Fruit fly (Drosophila melanogaster) whole organism, wandering third instar larva: ENCODE results near the gene CG7685.

Experiments
- Abd-B ChIP-seq: fragments of >200 bp; optimal IDR thresholded peaks from 2 replicates; lab custom pipeline; 2017; ENCODE audit warnings: missing biosample characterization, missing genetic modification characterization
- Dfd ChIP-seq: fragments of >200 bp; optimal IDR thresholded peaks from 2 replicates; lab custom pipeline; 2017; ENCODE audit warnings: missing biosample characterization, missing genetic modification characterization
- HLH106 ChIP-seq: fragments of 200-800 bp; optimal IDR thresholded peaks from 3 replicates; lab custom pipeline; 2019; ENCODE audit warnings: missing biosample characterization, mild to moderate bottlenecking, missing genetic modification characterization, moderate library complexity
- Hnf4 ChIP-seq: fragments of 200-800 bp; sonication (Bioruptor generic); optimal IDR thresholded peaks from 2 replicates; lab custom pipeline; 2016; ENCODE audit warnings: missing biosample characterization, mild to moderate bottlenecking, missing genetic modification characterization
- Hr83 ChIP-seq: fragments of 200-300 bp; sonication (Bioruptor generic); optimal IDR thresholded peaks from 2 replicates; lab custom pipeline; 2016; ENCODE audit warnings: missing biosample characterization, mild to moderate bottlenecking, missing genetic modification characterization, moderate library complexity; ENCODE audit not compliant: poor library complexity, severe bottlenecking
- Jra ChIP-seq: sonication (Bioruptor generic); optimal IDR thresholded peaks from 2 replicates; lab custom pipeline; 2016; ENCODE audit warnings: missing biosample characterization, missing genetic modification characterization
- Rel ChIP-seq, 2 experiments: fragments of 200-800 bp; sonication (Bioruptor generic) in 1 of 2; optimal IDR thresholded peaks; 2 replicates in 1 of 2; 3 replicates in 1 of 2; lab custom pipeline; 2016 to 2019; ENCODE audit warnings: mild to moderate bottlenecking in 2 of 2, missing biosample characterization in 2 of 2, missing genetic modification characterization in 2 of 2, moderate library complexity in 1 of 2
- Sp1 ChIP-seq: fragments of 200-800 bp; sonication (Bioruptor generic); optimal IDR thresholded peaks from 3 replicates; lab custom pipeline; 2019; ENCODE audit warnings: missing biosample characterization, mild to moderate bottlenecking, missing genetic modification characterization, moderate library complexity
- br ChIP-seq: fragments of 200-800 bp; sonication (Bioruptor generic); optimal IDR thresholded peaks from 2 replicates; lab custom pipeline; 2016; ENCODE audit warnings: missing biosample characterization, missing genetic modification characterization
- brk ChIP-seq: fragments of 200-800 bp; sonication (Bioruptor generic); optimal IDR thresholded peaks from 2 replicates; lab custom pipeline; 2016; ENCODE audit warnings: missing biosample characterization, mild to moderate bottlenecking, missing genetic modification characterization
- dl ChIP-seq, 2 experiments: fragments of 175-275, 200-275 bp in 1 of 2; fragments of 200-275 bp in 1 of 2; sonication (Bioruptor generic); optimal IDR thresholded peaks; lab custom pipeline; 2018; ENCODE audit warnings: mild to moderate bottlenecking in 2 of 2, missing biosample characterization in 2 of 2, missing genetic modification characterization in 2 of 2, moderate library complexity in 2 of 2; ENCODE audit not compliant: partially characterized antibody in 2 of 2, insufficient read depth in 1 of 2
- dmrt93B ChIP-seq: fragments of 200-800 bp; sonication (Bioruptor generic); optimal IDR thresholded peaks from 2 replicates; lab custom pipeline; 2018; ENCODE audit warnings: missing biosample characterization, mild to moderate bottlenecking, missing genetic modification characterization
- dsf ChIP-seq: sonication (Bioruptor generic); optimal IDR thresholded peaks from 2 replicates; lab custom pipeline; 2016; ENCODE audit warnings: missing biosample characterization, missing genetic modification characterization, borderline replicate concordance
- ey ChIP-seq: fragments of 200-800 bp; sonication (Bioruptor generic); optimal IDR thresholded peaks from 2 replicates; lab custom pipeline; 2016; ENCODE audit warnings: missing biosample characterization, missing genetic modification characterization
- foxo ChIP-seq, 2 experiments: fragments of 200-800 bp; sonication (Bioruptor generic); optimal IDR thresholded peaks; 2 replicates in 1 of 2; 3 replicates in 1 of 2; lab custom pipeline; 2016 to 2017; ENCODE audit warnings: missing biosample characterization in 2 of 2, missing genetic modification characterization in 2 of 2
- fru ChIP-seq: fragments of 200-800 bp; sonication (Bioruptor generic); optimal IDR thresholded peaks from 3 replicates; lab custom pipeline; 2016; ENCODE audit warnings: missing biosample characterization, mild to moderate bottlenecking, missing genetic modification characterization
- jim ChIP-seq: fragments of 175-275, 200-325 bp; sonication (Bioruptor generic); optimal IDR thresholded peaks from 2 replicates; lab custom pipeline; 2016; ENCODE audit warnings: missing biosample characterization, mild to moderate bottlenecking, missing genetic modification characterization
- lola ChIP-seq: fragments of >200 bp; optimal IDR thresholded peaks from 2 replicates; lab custom pipeline; 2017; ENCODE audit warnings: missing biosample characterization, missing genetic modification characterization
- rgr ChIP-seq: fragments of 200-800 bp; sonication (Bioruptor generic); optimal IDR thresholded peaks from 3 replicates; lab custom pipeline; 2016; ENCODE audit warnings: missing biosample characterization, mild to moderate bottlenecking, missing genetic modification characterization
- sv ChIP-seq: fragments of 200-800 bp; sonication (Bioruptor generic); optimal IDR thresholded peaks from 3 replicates; lab custom pipeline; 2016; ENCODE audit warnings: missing biosample characterization, missing genetic modification characterization
- woc ChIP-seq: sonication (Bioruptor generic); optimal IDR thresholded peaks from 2 replicates; lab custom pipeline; 2016; ENCODE audit warnings: missing biosample characterization, mild to moderate bottlenecking, missing genetic modification characterization

The CG7685 gene

dm6 chr3R:18449188-18449587, 44.4 kb downstream of the CG7685 start:
- TF ChIP-seq Jra (GFP tag; lab: Kevin White, UChicago) (no peak), Hnf4 (GFP tag; lab: Kevin White, UChicago) (no peak), dmrt93B (no peak), sv (GFP tag; lab: Kevin White, UChicago) (no peak), HLH106 (no peak), Dfd (GFP tag; lab: Kevin White, UChicago) (no peak), rgr (GFP tag; lab: Kevin White, UChicago) (no peak), woc (GFP tag; lab: Kevin White, UChicago) (no peak), ey (no peak), lola (GFP tag; lab: Kevin White, UChicago) (no peak), foxo (GFP tag; optimal IDR thresholded peaks at IDR 0.05; lab: Kevin White, UChicago) (no peak), brk (GFP tag; lab: Kevin White, UChicago) (no peak), Rel (GFP tag; optimal IDR thresholded peaks at IDR 0.05; lab: Kevin White, UChicago) (no peak), Rel (tag; optimal IDR thresholded peaks at IDR 0.05; lab: Kevin White, UChicago) (no peak), Hr83 (GFP tag; lab: Kevin White, UChicago) (no peak), jim (no peak)

dm6 chr3R:18449896-18450637, 45.3 kb downstream of the CG7685 start:
- TF ChIP-seq Abd-B (GFP tag; lab: Kevin White, UChicago) = no peak
- TF ChIP-seq dsf (GFP tag; lab: Kevin White, UChicago) = no peak
- TF ChIP-seq woc (GFP tag; lab: Kevin White, UChicago) = no peak
- TF ChIP-seq Sp1 = no peak
- TF ChIP-seq brk (GFP tag; lab: Kevin White, UChicago) = no peak
- TF ChIP-seq br (GFP tag; lab: Kevin White, UChicago) = no peak
- TF ChIP-seq dl (GFP tag; optimal IDR thresholded peaks at IDR 0.05; lab: Kevin White, UChicago; ENCODE audit: insufficient read depth in 1 of 2, partially characterized antibody in 2 of 2) = peak in 1 of 2 experiments; percentile 4
- no peak for TF ChIP-seq ey
- peak; percentile 5 for TF ChIP-seq fru (GFP tag; lab: Kevin White, UChicago)
- TF ChIP-seq rgr (GFP tag; lab: Kevin White, UChicago) = no peak
- TF ChIP-seq Dfd (GFP tag; lab: Kevin White, UChicago) = no peak
